Worm (Caenorhabditis elegans): ENCODE data around the gene ZK1320.2.

ce11 chrII:9679842-9680241 lies 21.0 kb upstream of the ZK1320.2 start:
- no peak for TF ChIP-seq ztf-11 (tag; optimal IDR thresholded peaks at IDR 0.05)
- no peak for TF ChIP-seq dve-1 (tag; optimal IDR thresholded peaks at IDR 0.05; ENCODE audit: insufficient read depth)
- no peak for TF ChIP-seq ceh-82 (tag; optimal IDR thresholded peaks at IDR 0.05)
- no peak for TF ChIP-seq Y48G9A.11 (GFP tag; IDR thresholded peaks at IDR 0.05)
- peak in 1 of 2 experiments; percentile 5 for TF ChIP-seq lsy-2 (tag; optimal IDR thresholded peaks at IDR 0.05)
- no peak for TF ChIP-seq lin-39 (tag; optimal IDR thresholded peaks at IDR 0.05)
- no peak for TF ChIP-seq lin-15B (tag; optimal IDR thresholded peaks at IDR 0.05)

Data from whole organism, L4 larva.